Fruit fly (Drosophila melanogaster): ENCODE measurements around the gene CG13077.
A peak's percentile ranks its signal among the peaks of the same experiment; 100 is the strongest.

DNA sequence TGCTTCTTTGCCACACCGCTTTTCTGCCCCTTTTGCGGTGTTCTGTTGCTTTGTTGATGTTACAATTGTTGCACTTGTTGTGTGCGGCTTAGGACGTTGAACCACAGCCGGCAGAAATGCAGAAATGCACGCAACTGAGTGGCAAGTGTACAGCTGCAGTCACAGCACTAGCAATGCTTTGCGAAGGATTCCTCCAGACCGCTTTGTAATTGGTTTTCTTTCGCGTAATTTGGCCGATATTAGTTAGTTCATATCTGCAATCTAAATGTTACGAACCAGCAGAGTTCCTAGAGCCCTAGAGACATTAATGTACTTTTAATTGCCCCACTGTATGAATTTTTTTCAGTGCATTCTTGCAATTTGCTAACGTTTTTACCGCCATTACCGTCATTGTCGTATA lies 8.7 kb downstream of the CG13077 start:
- TF ChIP-seq OdsH (GFP tag; optimal IDR thresholded peaks at IDR 0.05) (peak; percentile 62), vri (GFP tag; optimal IDR thresholded peaks at IDR 0.05) (no peak), fd59A (GFP tag; optimal IDR thresholded peaks at IDR 0.05) (peak; percentile 35), CG6854 (GFP tag; optimal IDR thresholded peaks at IDR 0.05) (no peak), CG11902 (GFP tag; optimal IDR thresholded peaks at IDR 0.05) (no peak)

All from whole organism, prepupa.